Fruit fly (Drosophila melanogaster): ENCODE data around the gene CG43630.

Gene CG43630

DNA sequence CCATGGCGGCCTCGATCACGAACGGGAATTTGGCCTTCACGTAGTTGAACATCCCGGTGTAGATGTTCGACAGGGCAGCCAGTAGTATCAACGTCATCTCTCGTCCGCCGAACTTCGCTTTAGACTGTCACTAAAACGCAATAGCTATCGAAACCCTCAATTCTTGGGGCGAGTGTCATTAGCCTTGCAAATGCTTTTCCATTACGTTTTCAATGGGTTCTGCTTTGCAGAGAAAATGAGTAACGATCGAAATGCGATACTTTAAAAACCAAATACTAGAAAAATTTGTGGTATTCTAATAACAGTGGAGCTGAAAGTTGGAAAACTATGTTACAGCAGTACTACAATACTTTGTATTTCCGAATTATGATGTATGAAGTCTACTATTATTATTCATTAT lies at the start of gene CG43630:
CG43630 (minus strand) TSS at position 101 of the 400 bp plus-strand sequence.
- no peak for TF ChIP-seq EcR (GFP tag; optimal IDR thresholded peaks at IDR 0.05)
- no peak for TF ChIP-seq usp (GFP tag; optimal IDR thresholded peaks at IDR 0.05)
- TF ChIP-seq pan (optimal IDR thresholded peaks at IDR 0.05), result no peak
- no peak for TF ChIP-seq psq (optimal IDR thresholded peaks at IDR 0.05)
- no peak for TF ChIP-seq Dll (optimal IDR thresholded peaks at IDR 0.05)

DNA sequence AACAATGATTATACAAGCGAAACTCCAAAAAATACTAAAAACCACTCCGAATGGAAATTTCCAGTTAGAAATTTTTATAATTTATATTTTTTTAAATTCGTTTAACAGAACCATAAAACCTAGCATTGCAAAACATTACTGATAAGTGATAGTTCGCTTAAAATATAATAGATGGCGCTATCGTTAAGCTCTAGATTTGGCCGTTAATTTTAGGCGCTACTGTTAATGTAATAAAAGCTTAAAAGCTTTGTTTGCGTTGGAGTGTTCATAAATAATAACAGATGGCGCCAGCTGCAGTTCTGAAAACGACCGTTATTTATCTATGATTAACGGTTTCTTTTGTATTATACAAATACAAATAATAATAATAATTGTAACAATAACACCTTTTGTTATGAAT lies 47.7 kb upstream of the CG43630 start:
- TF ChIP-seq pan (optimal IDR thresholded peaks at IDR 0.05) (no peak), usp (GFP tag; optimal IDR thresholded peaks at IDR 0.05) (no peak), psq (optimal IDR thresholded peaks at IDR 0.05) (no peak), Dll (optimal IDR thresholded peaks at IDR 0.05) (no peak), EcR (GFP tag; optimal IDR thresholded peaks at IDR 0.05) (no peak), CG8478 (optimal IDR thresholded peaks at IDR 0.05) (no peak)

DNA sequence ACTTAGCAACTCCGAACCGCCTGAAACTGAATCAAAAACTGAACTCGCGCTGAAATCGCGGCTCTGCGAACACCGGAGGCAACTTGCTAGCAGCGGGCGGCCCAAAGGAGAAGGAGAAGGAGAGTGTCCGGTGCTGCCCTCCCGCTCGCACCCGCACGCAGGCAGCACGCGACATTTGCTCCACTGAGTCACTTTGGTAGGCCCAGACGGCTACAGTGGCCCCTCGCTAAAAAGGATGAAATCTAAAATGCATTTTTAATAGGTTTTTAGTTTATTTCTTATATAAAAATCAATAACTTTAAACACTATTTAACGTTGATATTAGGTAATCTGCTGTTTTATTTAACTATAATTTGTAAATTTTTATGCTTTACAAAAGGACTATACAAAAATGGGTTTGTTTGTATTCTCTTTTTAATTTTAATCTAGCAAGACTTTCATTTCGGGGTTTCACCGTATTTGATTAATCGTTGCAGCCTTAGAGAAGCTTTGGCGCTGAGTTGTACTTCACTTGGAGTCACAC lies 46.4 kb upstream of the CG43630 start, which contains the start of gene Men:
Men (minus strand) TSS at position 51 of the 523 bp plus-strand sequence.
- no peak for TF ChIP-seq Dll (optimal IDR thresholded peaks at IDR 0.05)
- TF ChIP-seq usp (GFP tag; optimal IDR thresholded peaks at IDR 0.05), result no peak
- no peak for TF ChIP-seq pan (optimal IDR thresholded peaks at IDR 0.05)
- TF ChIP-seq psq (optimal IDR thresholded peaks at IDR 0.05), result no peak
- TF ChIP-seq EcR (GFP tag; optimal IDR thresholded peaks at IDR 0.05), result no peak
- no peak for TF ChIP-seq CG8478 (optimal IDR thresholded peaks at IDR 0.05)

DNA sequence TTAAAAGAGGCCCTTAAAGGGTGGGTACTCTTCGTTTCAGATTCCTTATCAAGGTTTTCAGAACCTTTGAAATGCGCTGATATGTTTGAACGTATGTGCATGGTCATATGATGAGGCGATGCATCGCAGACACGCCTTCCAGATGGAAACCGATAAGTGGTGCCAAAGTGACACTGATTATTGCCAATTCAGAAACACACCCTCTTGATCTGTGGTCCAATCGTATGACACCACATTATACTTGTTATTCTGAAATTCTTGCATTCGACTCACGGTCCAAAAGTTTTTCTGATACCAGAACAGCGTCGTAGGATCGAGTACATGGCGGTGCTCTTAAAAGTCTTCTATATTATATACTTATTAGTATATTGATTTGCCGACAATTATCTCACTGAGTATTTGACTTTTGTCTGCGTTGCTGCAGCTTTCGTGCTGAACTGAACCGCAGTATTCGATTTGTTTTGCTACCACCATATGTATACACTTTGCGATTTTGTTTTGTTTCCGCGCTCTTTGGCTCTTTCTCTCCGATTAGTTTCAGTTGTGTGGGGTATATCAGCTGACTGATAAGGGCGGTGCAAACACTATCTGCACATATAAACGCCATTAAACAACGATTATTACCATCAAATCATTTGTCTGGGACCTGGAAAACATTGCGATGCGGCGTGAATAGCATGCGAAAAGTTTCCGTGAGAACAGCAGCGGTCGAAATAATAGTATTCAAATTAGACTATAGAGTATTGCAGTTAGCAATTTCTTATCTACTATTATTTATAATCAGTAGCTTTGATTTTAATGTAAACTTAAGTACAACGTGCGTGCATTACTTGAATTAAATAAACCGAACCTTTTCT lies 44.5 kb upstream of the CG43630 start:
- no peak for TF ChIP-seq pan (optimal IDR thresholded peaks at IDR 0.05)
- no peak for TF ChIP-seq Dll (optimal IDR thresholded peaks at IDR 0.05)
- TF ChIP-seq EcR (GFP tag; optimal IDR thresholded peaks at IDR 0.05), result no peak
- TF ChIP-seq psq (optimal IDR thresholded peaks at IDR 0.05), result no peak
- TF ChIP-seq CG8478 (optimal IDR thresholded peaks at IDR 0.05), result no peak
- no peak for TF ChIP-seq usp (GFP tag; optimal IDR thresholded peaks at IDR 0.05)

DNA sequence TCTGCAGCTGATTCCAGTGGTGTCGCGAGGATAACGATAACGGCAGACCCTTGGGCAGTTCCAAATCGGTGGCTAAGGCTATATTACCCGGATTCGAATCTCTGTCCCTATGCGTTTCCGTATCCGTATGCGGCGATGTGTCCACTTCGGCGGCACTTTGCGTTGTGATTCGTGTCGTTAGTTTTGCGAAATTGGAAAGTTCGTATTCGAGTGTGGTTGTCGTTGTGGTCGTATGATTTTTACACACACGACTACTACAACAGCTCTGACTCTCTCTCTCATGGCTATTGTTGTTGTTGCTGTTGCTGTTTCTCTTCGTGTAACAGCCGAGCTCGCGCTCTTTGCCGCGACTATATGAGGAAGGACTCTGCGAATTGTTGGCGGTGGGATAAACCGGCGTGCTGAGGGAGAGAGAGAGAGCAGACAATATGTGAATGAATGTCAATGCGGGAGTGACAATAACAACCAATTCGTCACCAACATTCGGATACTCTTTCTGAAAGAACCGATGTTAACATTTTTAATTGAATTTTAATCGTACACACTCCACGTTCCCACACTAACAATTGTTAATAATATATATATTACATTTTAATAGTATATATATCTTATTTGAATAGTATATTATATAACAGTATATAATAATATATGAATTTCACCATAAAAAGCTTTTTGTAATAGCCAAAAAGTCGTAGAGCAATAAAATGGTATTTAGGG lies 43.7 kb upstream of the CG43630 start:
- TF ChIP-seq pan (optimal IDR thresholded peaks at IDR 0.05) (no peak), Dll (optimal IDR thresholded peaks at IDR 0.05) (no peak), usp (GFP tag; optimal IDR thresholded peaks at IDR 0.05) (no peak), CG8478 (optimal IDR thresholded peaks at IDR 0.05) (no peak)

DNA sequence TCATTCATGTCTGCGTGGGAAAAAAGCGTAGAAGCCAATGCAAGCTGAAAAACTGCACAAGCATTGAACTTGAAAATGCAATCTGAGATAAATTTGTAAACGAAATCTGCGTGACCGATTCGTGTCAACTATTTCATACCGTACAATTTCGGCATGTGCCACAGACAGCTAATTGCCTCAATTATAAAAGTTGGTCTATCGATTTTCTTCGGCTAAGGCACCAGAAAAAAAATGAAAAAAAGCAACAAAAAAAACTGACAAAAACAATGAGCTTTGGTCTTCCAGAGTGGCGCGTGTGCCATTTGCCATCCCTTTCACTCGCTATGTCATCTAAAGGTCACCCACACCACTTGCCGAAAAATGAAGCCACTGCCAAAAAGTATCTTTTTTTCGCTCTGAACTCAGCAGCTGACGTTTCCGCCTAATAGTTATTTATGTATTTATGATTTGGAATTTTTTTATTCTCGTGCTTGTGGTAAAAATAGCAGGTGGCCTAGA lies 42.5 kb upstream of the CG43630 start:
- TF ChIP-seq psq (optimal IDR thresholded peaks at IDR 0.05) (no peak), pan (optimal IDR thresholded peaks at IDR 0.05) (no peak), EcR (GFP tag; optimal IDR thresholded peaks at IDR 0.05) (no peak), CG8478 (optimal IDR thresholded peaks at IDR 0.05) (no peak), usp (GFP tag; optimal IDR thresholded peaks at IDR 0.05) (no peak), Dll (optimal IDR thresholded peaks at IDR 0.05) (no peak)

DNA sequence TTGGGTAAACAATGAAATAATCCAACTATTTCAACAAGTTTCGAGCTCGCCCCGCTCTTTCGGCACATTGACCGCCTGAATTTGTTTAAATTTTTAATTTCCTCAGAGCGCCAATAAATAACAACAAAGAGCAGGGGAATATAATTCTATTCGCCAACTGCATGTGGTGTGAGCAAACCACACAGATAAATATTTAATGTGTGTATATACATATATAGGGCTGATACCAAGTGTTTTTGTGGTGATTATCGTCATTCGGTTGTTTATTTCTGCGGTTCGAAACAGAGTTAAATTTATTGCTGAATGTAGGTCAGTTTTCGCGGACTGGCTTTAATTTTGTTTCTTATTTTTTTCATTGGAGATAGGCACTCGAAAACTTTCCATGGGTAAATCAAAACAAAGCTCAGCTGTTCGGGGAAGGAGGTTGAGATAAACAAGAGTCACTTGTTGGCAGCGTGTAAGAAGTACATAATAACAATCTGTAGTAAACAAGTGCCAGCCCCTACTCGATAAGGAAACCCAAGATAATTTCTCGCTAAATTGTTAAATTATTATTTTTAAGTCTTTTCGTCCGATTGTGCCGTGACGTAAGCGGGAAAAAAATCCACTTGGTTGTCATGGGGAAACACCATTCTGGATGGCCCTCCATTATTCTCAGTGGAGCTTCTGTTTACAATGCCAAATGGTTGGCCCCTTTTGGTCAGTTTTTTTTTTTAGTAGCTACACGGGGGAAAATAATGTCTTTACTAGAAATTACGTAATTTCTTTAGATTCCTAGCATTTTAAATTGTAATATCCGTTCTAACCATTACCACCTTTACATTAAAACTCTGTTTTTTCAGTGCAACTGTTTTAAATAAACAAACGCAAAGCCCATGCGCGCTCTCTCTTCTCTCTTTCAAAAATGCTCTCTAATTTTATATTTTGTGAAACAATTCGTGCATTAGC lies 41.8 kb upstream of the CG43630 start:
- TF ChIP-seq psq (optimal IDR thresholded peaks at IDR 0.05) (no peak), usp (GFP tag; optimal IDR thresholded peaks at IDR 0.05) (no peak), Dll (optimal IDR thresholded peaks at IDR 0.05) (no peak), CG8478 (optimal IDR thresholded peaks at IDR 0.05) (no peak), EcR (GFP tag; optimal IDR thresholded peaks at IDR 0.05) (no peak), pan (optimal IDR thresholded peaks at IDR 0.05) (no peak)

DNA sequence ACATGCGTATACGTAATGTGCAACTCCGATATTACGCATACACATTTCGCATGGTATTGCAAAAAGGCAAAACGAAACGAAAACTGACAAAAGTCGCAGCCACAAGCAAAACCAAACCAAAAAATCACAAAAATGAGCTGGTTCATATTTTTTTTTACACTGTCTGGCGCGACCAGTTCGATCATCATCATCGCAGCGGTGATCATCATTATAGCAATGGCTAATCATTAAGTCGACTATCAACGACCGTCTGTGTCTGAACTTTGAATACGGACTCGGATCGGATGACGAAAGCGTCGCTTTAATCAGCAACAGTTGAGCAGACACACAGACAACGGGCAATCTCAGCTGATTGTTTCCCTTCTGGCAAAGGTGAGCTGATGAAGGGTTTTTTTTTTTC lies 40.8 kb upstream of the CG43630 start:
- TF ChIP-seq psq (optimal IDR thresholded peaks at IDR 0.05) (no peak), CG8478 (optimal IDR thresholded peaks at IDR 0.05) (no peak)

DNA sequence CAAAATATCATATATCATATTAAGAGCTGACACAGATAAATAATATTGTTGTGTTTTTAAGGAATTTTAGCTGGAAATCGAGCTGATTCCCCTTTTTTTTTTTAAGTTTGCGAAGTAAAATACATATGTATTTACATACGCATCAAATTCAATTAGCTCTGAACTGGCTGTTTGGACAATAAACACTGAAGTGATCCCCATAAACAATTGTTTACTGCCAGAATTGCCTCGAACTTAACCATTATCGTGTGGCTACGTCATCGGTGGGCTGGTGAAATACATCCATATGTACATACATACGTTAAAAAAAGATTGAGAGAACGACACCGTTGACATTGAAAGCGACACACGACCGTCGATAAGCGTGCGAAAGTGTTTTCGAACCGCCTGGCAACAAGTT lies 40.2 kb upstream of the CG43630 start:
- TF ChIP-seq usp (GFP tag; optimal IDR thresholded peaks at IDR 0.05), result no peak
- no peak for TF ChIP-seq pan (optimal IDR thresholded peaks at IDR 0.05)
- no peak for TF ChIP-seq psq (optimal IDR thresholded peaks at IDR 0.05)
- TF ChIP-seq Dll (optimal IDR thresholded peaks at IDR 0.05), result no peak
- TF ChIP-seq EcR (GFP tag; optimal IDR thresholded peaks at IDR 0.05), result no peak
- TF ChIP-seq CG8478 (optimal IDR thresholded peaks at IDR 0.05), result no peak

DNA sequence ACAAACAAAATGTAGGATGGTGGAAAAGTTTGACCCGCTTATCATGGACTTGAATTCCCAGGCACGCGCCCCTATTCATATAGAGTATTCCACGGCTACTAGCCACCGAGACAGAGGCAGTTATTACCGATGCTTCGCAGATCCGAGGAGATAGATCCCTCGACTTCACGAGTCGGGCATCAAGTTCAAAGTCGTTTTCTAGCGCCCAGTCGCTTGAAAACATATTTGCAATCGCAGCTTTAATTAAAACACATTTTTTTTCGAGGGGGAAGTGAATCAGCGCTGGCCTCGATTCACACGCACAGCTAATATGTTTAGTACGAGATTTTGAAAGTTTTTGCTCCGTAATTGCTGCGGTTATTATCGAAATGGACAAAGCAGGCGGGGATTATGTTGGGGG lies 39.2 kb upstream of the CG43630 start:
- no peak for TF ChIP-seq psq (optimal IDR thresholded peaks at IDR 0.05)
- TF ChIP-seq CG8478 (optimal IDR thresholded peaks at IDR 0.05), result no peak
- TF ChIP-seq Dll (optimal IDR thresholded peaks at IDR 0.05), result no peak
- TF ChIP-seq EcR (GFP tag; optimal IDR thresholded peaks at IDR 0.05), result no peak
- no peak for TF ChIP-seq usp (GFP tag; optimal IDR thresholded peaks at IDR 0.05)

Measured in whole organism.